Fruit fly (Drosophila melanogaster) whole organism, embryonic: ENCODE measurements around the gene CG3587.

Experiments
- Aef1 ChIP-seq: fragments of 200-800 bp; sonication (Bioruptor generic); IDR thresholded peaks from 3 replicates; pipeline ENCODE4 v1.3.6; 2022; ENCODE audit warnings: missing biosample characterization, missing genetic modification characterization
- Awh ChIP-seq: fragments of 200-800 bp; sonication (Bioruptor generic); IDR thresholded peaks from 2 replicates; pipeline ENCODE4, ENCODE4 v1.3.6; 2022; ENCODE audit warnings: missing biosample characterization, missing genetic modification characterization
- Bteb2 ChIP-seq: fragments of 200-800 bp; sonication (Bioruptor generic); optimal IDR thresholded peaks from 2 replicates; lab custom pipeline; 2016; ENCODE audit warnings: missing biosample characterization, missing genetic modification characterization
- CG10321 ChIP-seq: fragments of 200-800 bp; sonication (Bioruptor generic); IDR thresholded peaks from 2 replicates; pipeline ENCODE4 v1.3.6; 2022; ENCODE audit warnings: missing biosample characterization, missing genetic modification characterization
- CG11093 ChIP-seq: fragments of 200-800 bp; sonication (Bioruptor generic); IDR thresholded peaks from 3 replicates; pipeline ENCODE4 v1.3.6; 2022; ENCODE audit warnings: missing biosample characterization, missing genetic modification characterization
- CG12299 ChIP-seq: fragments of 200-800 bp; sonication (Bioruptor generic); optimal IDR thresholded peaks from 2 replicates; lab custom pipeline; 2018; ENCODE audit warnings: missing biosample characterization, mild to moderate bottlenecking, missing genetic modification characterization
- CG13624 ChIP-seq: fragments of 200-800 bp; sonication (Bioruptor generic); optimal IDR thresholded peaks from 2 replicates; lab custom pipeline; 2016; ENCODE audit warnings: missing biosample characterization, missing genetic modification characterization
- CG15514 ChIP-seq: fragments of 200-800 bp; sonication (Bioruptor generic); optimal IDR thresholded peaks from 3 replicates; lab custom pipeline; 2017; ENCODE audit warnings: missing biosample characterization, missing genetic modification characterization, mild to moderate bottlenecking, moderate library complexity, missing genetic modification reagents
- CG1602 ChIP-seq: fragments of 200-800 bp; sonication (Bioruptor generic); optimal IDR thresholded peaks from 3 replicates; lab custom pipeline; 2016; ENCODE audit warnings: missing biosample characterization, missing genetic modification characterization
- CG17829 ChIP-seq: fragments of 200-800 bp; optimal IDR thresholded peaks from 2 replicates; lab custom pipeline; 2019; ENCODE audit warnings: missing biosample characterization, mild to moderate bottlenecking, missing genetic modification characterization, moderate library complexity
- CG18262 ChIP-seq: fragments of 200-800 bp; optimal IDR thresholded peaks from 3 replicates; lab custom pipeline; 2019; ENCODE audit warnings: missing biosample characterization, mild to moderate bottlenecking, missing genetic modification characterization, moderate library complexity
- CG18619 ChIP-seq: fragments of 200-800 bp; sonication (Bioruptor generic); optimal IDR thresholded peaks from 3 replicates; lab custom pipeline; 2017; ENCODE audit warnings: missing biosample characterization, mild to moderate bottlenecking, missing genetic modification characterization
- CG2129 ChIP-seq: fragments of 200-800 bp; sonication (Bioruptor generic); IDR thresholded peaks from 2 replicates; pipeline ENCODE4 v1.3.6; 2022; ENCODE audit warnings: missing biosample characterization, missing genetic modification characterization; ENCODE audit not compliant: partially characterized antibody
- CG30020 ChIP-seq: fragments of 200-800 bp; optimal IDR thresholded peaks from 2 replicates; lab custom pipeline; 2019; ENCODE audit warnings: missing biosample characterization, mild to moderate bottlenecking, missing genetic modification characterization, moderate library complexity
- CG3407 ChIP-seq: fragments of 200-800 bp; sonication (Bioruptor generic); optimal IDR thresholded peaks from 2 replicates; lab custom pipeline; 2018; ENCODE audit warnings: missing biosample characterization, mild to moderate bottlenecking, missing genetic modification characterization
- CG42726 ChIP-seq: fragments of 200-800 bp; sonication (Bioruptor generic); IDR thresholded peaks from 2 replicates; pipeline ENCODE4 v1.3.6; 2022; ENCODE audit warnings: missing biosample characterization, missing genetic modification characterization; ENCODE audit not compliant: partially characterized antibody
- CG4424 ChIP-seq: fragments of 200-800 bp; sonication (Bioruptor generic); optimal IDR thresholded peaks from 3 replicates; lab custom pipeline; 2016; ENCODE audit warnings: missing biosample characterization, missing genetic modification characterization
- CG6272 ChIP-seq: fragments of 200-800 bp; sonication (Bioruptor generic); IDR thresholded peaks from 2 replicates; pipeline ENCODE4 v1.3.6; 2022; ENCODE audit warnings: missing biosample characterization, missing genetic modification characterization
- CG6854 ChIP-seq: fragments of 200-800 bp; sonication (Bioruptor generic); optimal IDR thresholded peaks from 3 replicates; lab custom pipeline; 2017; ENCODE audit warnings: missing biosample characterization, mild to moderate bottlenecking, missing genetic modification characterization
- CG7745 ChIP-seq: fragments of 200-800 bp; sonication (Bioruptor generic); optimal IDR thresholded peaks from 2 replicates; lab custom pipeline; 2018; ENCODE audit warnings: missing biosample characterization, mild to moderate bottlenecking, missing genetic modification characterization, moderate library complexity
- CG8281 ChIP-seq: fragments of 200-800 bp; sonication (Bioruptor generic); optimal IDR thresholded peaks from 2 replicates; lab custom pipeline; 2018; ENCODE audit warnings: missing biosample characterization, mild to moderate bottlenecking, missing genetic modification characterization, moderate library complexity
- CG9437 ChIP-seq: fragments of 200-800 bp; sonication (Bioruptor generic); optimal IDR thresholded peaks from 2 replicates; lab custom pipeline; 2018; ENCODE audit warnings: missing biosample characterization, mild to moderate bottlenecking, missing genetic modification characterization
- Dfd ChIP-seq, 2 experiments: fragments of >200 bp; optimal IDR thresholded peaks; 2 replicates each; lab custom pipeline; 2017; ENCODE audit warnings: missing biosample characterization in 2 of 2, missing genetic modification characterization in 2 of 2
- GATAe ChIP-seq: fragments of 200-800 bp; sonication (Bioruptor generic); conservative IDR thresholded peaks from 2 replicates; pipeline ENCODE4 v1.3.6; 2022; ENCODE audit warnings: missing biosample characterization, missing genetic modification characterization
- H15 ChIP-seq: fragments of 200-800 bp; sonication (Bioruptor generic); IDR thresholded peaks from 3 replicates; pipeline ENCODE4 v1.3.6; 2022; ENCODE audit warnings: missing biosample characterization, missing genetic modification characterization
- H2.0 ChIP-seq: fragments of 200-800 bp; sonication (Bioruptor generic); IDR thresholded peaks from 2 replicates; pipeline ENCODE4 v1.3.6; 2022; ENCODE audit warnings: missing biosample characterization, missing genetic modification characterization
- HLHmδ ChIP-seq: fragments of 200-800 bp; sonication (Bioruptor generic); optimal IDR thresholded peaks from 2 replicates; lab custom pipeline; 2018; ENCODE audit warnings: missing biosample characterization, mild to moderate bottlenecking, missing genetic modification characterization, moderate library complexity
- Lim3 ChIP-seq: fragments of 200-800 bp; sonication (Bioruptor generic); IDR thresholded peaks from 2 replicates; pipeline ENCODE4 v1.3.6; 2022; ENCODE audit warnings: missing biosample characterization, missing genetic modification characterization
- MBD-R2 ChIP-seq: fragments of 200-800 bp; sonication (Bioruptor generic); IDR thresholded peaks from 2 replicates; pipeline ENCODE4 v1.3.6; 2022; ENCODE audit warnings: missing biosample characterization, missing genetic modification characterization
- Mad ChIP-seq: fragments of 200-800 bp; sonication (Bioruptor generic); optimal IDR thresholded peaks from 2 replicates; lab custom pipeline; 2016; ENCODE audit warnings: missing biosample characterization, missing genetic modification characterization
- Mes4 ChIP-seq: fragments of 200-800 bp; sonication (Bioruptor generic); optimal IDR thresholded peaks from 2 replicates; lab custom pipeline; 2016; ENCODE audit warnings: missing biosample characterization, missing genetic modification characterization
- NFAT ChIP-seq: fragments of 200-800 bp; sonication (Bioruptor generic); IDR thresholded peaks from 2 replicates; pipeline ENCODE4 v1.3.6; 2022; ENCODE audit warnings: missing biosample characterization, missing genetic modification characterization
- NK7.1 ChIP-seq: fragments of 200-800 bp; sonication (Bioruptor generic); optimal IDR thresholded peaks from 3 replicates; lab custom pipeline; 2016; ENCODE audit warnings: missing biosample characterization, missing genetic modification characterization
- Rx ChIP-seq: fragments of 200-800 bp; sonication (Bioruptor generic); IDR thresholded peaks from 2 replicates; pipeline ENCODE4 v1.3.6; 2022; ENCODE audit warnings: missing biosample characterization, missing genetic modification characterization
- ac ChIP-seq: fragments of 200-800 bp; sonication (Bioruptor generic); optimal IDR thresholded peaks from 3 replicates; lab custom pipeline; 2017; ENCODE audit warnings: missing biosample characterization, mild to moderate bottlenecking, missing genetic modification characterization
- ash1 ChIP-seq: fragments of 200-800 bp; sonication (Bioruptor generic); optimal IDR thresholded peaks from 2 replicates; lab custom pipeline; 2018; ENCODE audit warnings: missing biosample characterization, mild to moderate bottlenecking, missing genetic modification characterization
- bsh ChIP-seq, 2 experiments: fragments of 200-800 bp; sonication (Bioruptor generic); optimal IDR thresholded peaks; 2 replicates each; lab custom pipeline; 2017 to 2018; ENCODE audit warnings: mild to moderate bottlenecking in 2 of 2, missing biosample characterization in 2 of 2, missing genetic modification characterization in 2 of 2, moderate library complexity in 1 of 2
- crc ChIP-seq: fragments of 200-800 bp; sonication (Bioruptor generic); optimal IDR thresholded peaks from 2 replicates; lab custom pipeline; 2016; ENCODE audit warnings: missing biosample characterization, missing genetic modification characterization
- disco-r ChIP-seq: fragments of 200-800 bp; sonication (Bioruptor generic); optimal IDR thresholded peaks from 2 replicates; lab custom pipeline; 2016; ENCODE audit warnings: missing biosample characterization, missing genetic modification characterization
- fd3F ChIP-seq: fragments of 200-800 bp; sonication (Bioruptor generic); optimal IDR thresholded peaks from 2 replicates; lab custom pipeline; 2018; ENCODE audit warnings: missing biosample characterization, mild to moderate bottlenecking, missing genetic modification characterization, moderate library complexity
- fd96Cb ChIP-seq: fragments of 200-800 bp; sonication (Bioruptor generic); optimal IDR thresholded peaks from 2 replicates; lab custom pipeline; 2018; ENCODE audit warnings: missing biosample characterization, mild to moderate bottlenecking, missing genetic modification characterization, moderate library complexity
- gsb ChIP-seq: fragments of 200-800 bp; sonication (Bioruptor generic); IDR thresholded peaks from 2 replicates; pipeline ENCODE4 v1.3.6; 2022; ENCODE audit warnings: missing biosample characterization, missing genetic modification characterization
- nerfin-1 ChIP-seq: fragments of 200-800 bp; sonication (Bioruptor generic); optimal IDR thresholded peaks from 3 replicates; lab custom pipeline; 2019; ENCODE audit warnings: missing biosample characterization, mild to moderate bottlenecking, missing genetic modification characterization, moderate library complexity
- otp ChIP-seq: fragments of 200-800 bp; sonication (Bioruptor generic); IDR thresholded peaks from 3 replicates; pipeline ENCODE4, ENCODE4 v1.3.6; 2022; ENCODE audit warnings: missing biosample characterization, missing genetic modification characterization
- run ChIP-seq: fragments of 200-800 bp; sonication (Bioruptor generic); optimal IDR thresholded peaks from 3 replicates; lab custom pipeline; 2018; ENCODE audit warnings: missing biosample characterization, mild to moderate bottlenecking, missing genetic modification characterization
- sd ChIP-seq: fragments of 200-800 bp; sonication (Bioruptor generic); optimal IDR thresholded peaks from 3 replicates; lab custom pipeline; 2018; ENCODE audit warnings: missing biosample characterization, mild to moderate bottlenecking, missing genetic modification characterization, moderate library complexity
- shn ChIP-seq: fragments of 200-800 bp; sonication (Bioruptor generic); optimal IDR thresholded peaks from 3 replicates; lab custom pipeline; 2016; ENCODE audit warnings: missing biosample characterization, missing genetic modification characterization
- slp2 ChIP-seq: fragments of 200-800 bp; sonication (Bioruptor generic); optimal IDR thresholded peaks from 2 replicates; lab custom pipeline; 2016; ENCODE audit warnings: missing biosample characterization, missing genetic modification characterization
- tap ChIP-seq: fragments of 200-800 bp; optimal IDR thresholded peaks from 3 replicates; lab custom pipeline; 2019; ENCODE audit warnings: missing biosample characterization, mild to moderate bottlenecking, missing genetic modification characterization, moderate library complexity
- wor ChIP-seq: fragments of 200-800 bp; sonication (Bioruptor generic); IDR thresholded peaks from 2 replicates; pipeline ENCODE4 v1.3.6; 2022; ENCODE audit warnings: missing biosample characterization, missing genetic modification characterization
- zf30C ChIP-seq: fragments of 200-800 bp; sonication (Bioruptor generic); optimal IDR thresholded peaks from 3 replicates; lab custom pipeline; 2018; ENCODE audit warnings: missing biosample characterization, mild to moderate bottlenecking, missing genetic modification characterization

Gene CG3587

dm6 chrX:1907727-1908264, 32.3 kb upstream of the CG3587 start, which contains the start of gene mip130 (continued):
- TF ChIP-seq HLHmδ (GFP tag; lab: Kevin White, UChicago) (no peak), CG6272 (GFP tag; lab: Robert Waterston, UW) (no peak), run (tag; lab: Kevin White, UChicago) (no peak), ash1 (no peak), sd (tag; lab: Kevin White, UChicago) (peak; percentile 40), otp (GFP tag; lab: Robert Waterston, UW) (no peak), NFAT (GFP tag; lab: Robert Waterston, UW) (peak; percentile 32; the same call in 1 of the 2 replicates), CG4424 (GFP tag; lab: Kevin White, UChicago) (peak; percentile 35), CG8281 (tag; lab: Kevin White, UChicago) (no peak), GATAe (no peak), CG10321 (no peak), Aef1 (GFP tag; lab: Robert Waterston, UW) (peak; percentile 52; the same call in 2 of the 3 replicates), Bteb2 (GFP tag; lab: Kevin White, UChicago) (no peak), CG2129 (peak; percentile 48; the same call in 1 of the 2 replicates), zf30C (GFP tag; lab: Kevin White, UChicago) (no peak), slp2 (peak; percentile 22), CG9437 (GFP tag; lab: Kevin White, UChicago) (peak; percentile 9), MBD-R2 (GFP tag; lab: Robert Waterston, UW) (peak; percentile 62), tap (tag; lab: Kevin White, UChicago) (no peak), shn (GFP tag; lab: Kevin White, UChicago) (no peak), CG6854 (GFP tag; lab: Kevin White, UChicago) (no peak), ac (GFP tag; lab: Kevin White, UChicago) (no peak), Lim3 (GFP tag; lab: Robert Waterston, UW) (no peak), CG11093 (GFP tag; lab: Robert Waterston, UW) (peak; percentile 35; the same call in 1 of the 3 replicates), nerfin-1 (tag; lab: Kevin White, UChicago) (no peak), CG18619 (GFP tag; lab: Kevin White, UChicago) (peak; percentile 53), Mes4 (GFP tag; lab: Kevin White, UChicago) (no peak), gsb (GFP tag; lab: Robert Waterston, UW) (no peak), CG17829 (tag; lab: Kevin White, UChicago) (peak; percentile 45), crc (GFP tag; lab: Kevin White, UChicago) (peak; percentile 2), CG7745 (tag; lab: Kevin White, UChicago) (no peak), H15 (GFP tag; lab: Robert Waterston, UW) (0 out of 3 replicates have a peak, but pooled peaks have one; percentile 33), H2.0 (GFP tag; lab: Robert Waterston, UW) (no peak), NK7.1 (GFP tag; lab: Kevin White, UChicago) (no peak), disco-r (GFP tag; lab: Kevin White, UChicago) (no peak), fd3F (GFP tag; lab: Kevin White, UChicago) (peak; percentile 34), Dfd (GFP tag; optimal IDR thresholded peaks at IDR 0.05; lab: Kevin White, UChicago) (no peak), CG13624 (GFP tag; lab: Kevin White, UChicago) (peak; percentile 57), CG3407 (no peak), bsh (GFP tag; optimal IDR thresholded peaks at IDR 0.05; lab: Kevin White, UChicago) (peak in 1 of 2 experiments; percentile 42), fd96Cb (peak; percentile 30), wor (GFP tag; lab: Robert Waterston, UW) (no peak), CG12299 (tag; lab: Kevin White, UChicago) (peak; percentile 51), CG30020 (tag; lab: Kevin White, UChicago) (peak; percentile 12), CG42726 (GFP tag; lab: Robert Waterston, UW) (no peak), Mad (GFP tag; lab: Kevin White, UChicago) (no peak), Rx (GFP tag; lab: Robert Waterston, UW) (no peak), Awh (GFP tag; lab: Robert Waterston, UW) (no peak), CG18262 (tag; lab: Kevin White, UChicago) (peak; percentile 55), CG15514 (GFP tag; lab: Kevin White, UChicago) (no peak), CG1602 (peak; percentile 24)
